Fruit fly (Drosophila melanogaster) whole organism, adult: Measurements from ENCODE around the gene CG2187.

Experiments used
- CG7101 ChIP-seq: fragments of 200-800 bp; sonication (Bioruptor generic); optimal IDR thresholded peaks from 2 replicates; lab custom pipeline; 2018; ENCODE audit warnings: missing biosample characterization, mild to moderate bottlenecking, missing genetic modification characterization, moderate library complexity
- Crg-1 ChIP-seq: fragments of 200-800 bp; sonication (Bioruptor generic); optimal IDR thresholded peaks from 2 replicates; lab custom pipeline; 2016; ENCODE audit warnings: missing biosample characterization, missing genetic modification characterization
- Hr96 ChIP-seq: fragments of 200-800 bp; sonication (Bioruptor generic); optimal IDR thresholded peaks from 2 replicates; lab custom pipeline; 2016; ENCODE audit warnings: missing biosample characterization, missing genetic modification characterization
- bab1 ChIP-seq: fragments of 200-800 bp; sonication (Bioruptor generic); optimal IDR thresholded peaks from 3 replicates; lab custom pipeline; 2019; ENCODE audit warnings: missing biosample characterization, mild to moderate bottlenecking, missing genetic modification characterization, moderate library complexity
- kay ChIP-seq: fragments of 200-800 bp; sonication (Bioruptor generic); peaks from one replicate; lab custom pipeline; 2016; ENCODE audit warnings: missing biosample characterization, missing genetic modification characterization, borderline replicate concordance
- ovo ChIP-seq: fragments of 200-800 bp; sonication (Bioruptor generic); optimal IDR thresholded peaks from 2 replicates; lab custom pipeline; 2016; ENCODE audit warnings: missing biosample characterization, missing genetic modification characterization
- tj ChIP-seq: fragments of 200-800 bp; sonication (Bioruptor generic); optimal IDR thresholded peaks from 3 replicates; lab custom pipeline; 2017; ENCODE audit warnings: missing biosample characterization, mild to moderate bottlenecking, missing genetic modification characterization, moderate library complexity

DNA sequence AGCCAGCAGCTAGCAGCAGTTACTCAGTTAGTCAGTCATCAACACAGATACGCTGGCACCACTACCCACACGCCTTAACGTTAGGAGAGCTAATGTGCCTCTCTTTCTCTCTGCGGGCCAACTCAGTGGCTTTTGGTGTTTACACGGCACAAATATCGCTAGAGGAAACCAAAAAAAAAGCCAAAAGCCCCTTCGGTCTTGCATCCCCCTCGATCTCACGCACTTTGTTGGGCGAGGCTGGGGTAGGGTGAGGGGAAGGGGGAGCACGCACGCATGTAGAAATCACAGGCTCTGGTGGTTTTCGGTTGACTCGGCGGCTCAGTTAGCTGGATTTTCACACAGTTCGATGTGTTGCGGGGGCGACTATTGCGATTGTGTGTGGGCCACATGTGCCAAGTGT is 36.5 kb downstream of the CG2187 start:
- TF ChIP-seq Hr96 (GFP tag; lab: Kevin White, UChicago): no peak
- no peak for TF ChIP-seq ovo (GFP tag; lab: Kevin White, UChicago)
- no peak for TF ChIP-seq CG7101 (tag; lab: Kevin White, UChicago)
- TF ChIP-seq bab1 (GFP tag; lab: Kevin White, UChicago): no peak
- TF ChIP-seq tj (GFP tag; lab: Kevin White, UChicago): no peak
- no peak for TF ChIP-seq kay (GFP tag; lab: Kevin White, UChicago)
- TF ChIP-seq Crg-1 (GFP tag; lab: Kevin White, UChicago): no peak
